Worm (Caenorhabditis elegans) whole organism, early embryonic: ENCODE results near the gene R04F11.3.

Experiments used
- F13C5.2 ChIP-seq: sonication (generic microtip); optimal IDR thresholded peaks from 2 replicates; lab custom pipeline; 2017; ENCODE audit warnings: mild to moderate bottlenecking, missing genetic modification characterization, inconsistent platforms, missing compliant biosample characterization
- aly-1 ChIP-seq: sonication (generic microtip); optimal IDR thresholded peaks from 2 replicates; lab custom pipeline; 2016; ENCODE audit warnings: missing genetic modification characterization, missing compliant biosample characterization
- tbx-37 ChIP-seq: fragments of 200-800 bp; sonication (Bioruptor generic); conservative IDR thresholded peaks from 2 replicates; pipeline ENCODE4 v1.3.6; 2022; ENCODE audit warnings: missing genetic modification reagents, missing genetic modification characterization, missing compliant biosample characterization

DNA sequence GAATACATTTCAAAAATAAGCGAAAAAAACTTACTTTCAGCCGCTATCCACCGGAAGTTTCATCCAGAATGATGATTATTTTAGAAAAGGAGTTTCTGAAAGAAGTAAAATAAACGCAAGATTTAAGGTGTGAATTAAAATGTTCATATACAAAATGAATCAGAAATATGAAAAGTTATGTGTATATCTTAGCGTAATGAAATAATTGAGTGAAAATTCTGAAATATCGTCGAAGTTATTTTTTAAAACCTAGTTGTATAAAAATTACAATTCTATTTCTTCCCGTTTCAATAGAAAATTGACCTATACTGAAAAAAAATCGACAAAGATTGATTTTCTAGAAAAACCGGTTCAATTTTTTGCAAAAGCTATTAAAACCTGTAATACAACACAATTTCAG is 20.9 kb upstream of the R04F11.3 start, which contains the start of gene twk-13:
- no peak for TF ChIP-seq F13C5.2 (tag; lab: Kevin White, UChicago)
- TF ChIP-seq tbx-37 = no peak
- TF ChIP-seq aly-1 = no peak
